Worm (Caenorhabditis elegans): Measurements from ENCODE around the gene srab-22.

DNA sequence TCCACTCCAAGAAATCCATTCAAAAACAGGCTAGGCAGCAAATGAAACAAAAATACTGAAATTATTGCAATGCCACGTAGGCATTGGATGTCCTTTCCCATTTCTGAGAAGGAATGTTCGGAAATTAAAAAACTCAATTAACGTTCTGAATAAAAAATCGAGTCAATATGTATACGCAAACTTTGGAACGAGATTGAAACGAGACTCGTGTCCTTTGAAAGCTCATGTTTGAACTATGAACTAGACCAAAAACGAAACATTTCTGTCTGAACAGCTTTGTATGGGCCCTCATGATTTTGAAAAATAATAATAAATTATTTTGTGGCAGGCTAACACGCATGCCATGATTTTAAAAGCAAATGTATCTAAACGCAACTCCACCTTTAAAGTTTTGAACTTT, 48.8 kb downstream of the srab-22 start, which contains the start of gene oac-2:
- TF ChIP-seq ceh-24 (tag; optimal IDR thresholded peaks at IDR 0.05) (no peak), ceh-19 (GFP tag; optimal IDR thresholded peaks at IDR 0.05) (no peak)

Data from whole organism, late embryonic.